Fruit fly (Drosophila melanogaster): Measurements from ENCODE around the gene jp.

- TF ChIP-seq unc-4 (GFP tag; IDR thresholded peaks at IDR 0.05; ENCODE audit: partially characterized antibody) (no peak), Xbp1 (GFP tag; optimal IDR thresholded peaks at IDR 0.05) (no peak)
These were observed 41.6 kb downstream of the jp start for dm6 chr2L:9524915-9525314.

Measured in whole organism, embryonic.